Worm (Caenorhabditis elegans): ENCODE measurements around the gene fpn-1.2.

ce11 chrV:1467444-1467843, 2.9 kb upstream of the fpn-1.2 start, which contains the start of gene gid-8:
- TF ChIP-seq nhr-237 (tag; optimal IDR thresholded peaks at IDR 0.05) (no peak), unc-39 (tag; optimal IDR thresholded peaks at IDR 0.05) (no peak), ztf-4 (tag; optimal IDR thresholded peaks at IDR 0.05) (no peak), nhr-11 (tag; optimal IDR thresholded peaks at IDR 0.05) (no peak), elt-3 (tag; optimal IDR thresholded peaks at IDR 0.05) (no peak), ZK546.5 (tag; optimal IDR thresholded peaks at IDR 0.05) (no peak), nhr-12 (tag; optimal IDR thresholded peaks at IDR 0.05) (no peak), F13H6.1 (tag; optimal IDR thresholded peaks at IDR 0.05) (no peak), lin-13 (GFP tag; optimal IDR thresholded peaks at IDR 0.05) (no peak), sem-4 (tag; optimal IDR thresholded peaks at IDR 0.05) (no peak), zag-1 (tag; optimal IDR thresholded peaks at IDR 0.05) (no peak)
